Worm (Caenorhabditis elegans) whole organism, L2 larva: ENCODE measurements around the gene str-41.

Experiments
- C34F6.9 ChIP-seq: fragments of 150-350 bp; optimal IDR thresholded peaks from 2 replicates; lab custom pipeline; 2014; ENCODE audit warnings: missing biosample characterization, missing genetic modification characterization
- F13H6.1 ChIP-seq: sonication (generic microtip); optimal IDR thresholded peaks from 2 replicates; lab custom pipeline; 2016; ENCODE audit warnings: missing genetic modification characterization, missing compliant biosample characterization
- R02D3.7 ChIP-seq: fragments of 150-350 bp; optimal IDR thresholded peaks from 2 replicates; lab custom pipeline; 2014; ENCODE audit warnings: missing biosample characterization, missing genetic modification characterization
- Y55F3AM.14 ChIP-seq: fragments of 200-800 bp; sonication (Bioruptor generic); optimal IDR thresholded peaks from 2 replicates; lab custom pipeline; 2018; ENCODE audit warnings: mild to moderate bottlenecking, missing genetic modification characterization, missing compliant biosample characterization
- ZK546.5 ChIP-seq: sonication (generic microtip); optimal IDR thresholded peaks from 2 replicates; lab custom pipeline; 2017; ENCODE audit warnings: missing biosample characterization, missing genetic modification characterization
- alr-1 ChIP-seq: fragments of 150-350 bp; optimal IDR thresholded peaks from 2 replicates; lab custom pipeline; 2014; ENCODE audit warnings: missing biosample characterization, missing genetic modification characterization
- aly-2 ChIP-seq: fragments of 150-350 bp; optimal IDR thresholded peaks from 2 replicates; lab custom pipeline; 2014; ENCODE audit warnings: missing biosample characterization, missing genetic modification characterization
- ama-1 ChIP-seq: fragments of 150-350 bp; optimal IDR thresholded peaks from 2 replicates; lab custom pipeline; 2018; ENCODE audit warnings: inconsistent platforms
- blmp-1 ChIP-seq: sonication (generic microtip); optimal IDR thresholded peaks from 2 replicates; lab custom pipeline; 2017; ENCODE audit warnings: missing genetic modification characterization, mild to moderate bottlenecking, missing compliant biosample characterization, antibody characterized with exemption, moderate library complexity; ENCODE audit not compliant: insufficient read depth
- ceh-16 ChIP-seq: fragments of 150-350 bp; optimal IDR thresholded peaks from 2 replicates; lab custom pipeline; 2014; ENCODE audit warnings: missing biosample characterization, missing genetic modification characterization
- ceh-82 ChIP-seq: fragments of 150-350 bp; optimal IDR thresholded peaks from 2 replicates; lab custom pipeline; 2014; ENCODE audit warnings: missing biosample characterization, missing genetic modification characterization
- crh-2 ChIP-seq: sonication (generic microtip); optimal IDR thresholded peaks from 2 replicates; lab custom pipeline; 2017; ENCODE audit warnings: missing biosample characterization, missing genetic modification characterization
- dmd-4 ChIP-seq: sonication (generic microtip); optimal IDR thresholded peaks from 2 replicates; lab custom pipeline; 2017; ENCODE audit warnings: missing biosample characterization, missing genetic modification characterization
- egl-27 ChIP-seq: sonication (generic microtip); optimal IDR thresholded peaks from 3 replicates; lab custom pipeline; 2017; ENCODE audit warnings: missing biosample characterization, missing genetic modification reagents, missing genetic modification characterization
- elt-1 ChIP-seq: fragments of 150-350 bp; optimal IDR thresholded peaks from 2 replicates; lab custom pipeline; 2014; ENCODE audit warnings: missing biosample characterization, missing genetic modification characterization
- elt-3 ChIP-seq: sonication (generic microtip); optimal IDR thresholded peaks from 2 replicates; lab custom pipeline; 2017; ENCODE audit warnings: missing biosample characterization, missing genetic modification characterization
- fos-1 ChIP-seq: fragments of 150-350 bp; optimal IDR thresholded peaks from 2 replicates; lab custom pipeline; 2014; ENCODE audit warnings: missing biosample characterization, missing genetic modification characterization
- gmeb-1 ChIP-seq: fragments of 150-350 bp; optimal IDR thresholded peaks from 2 replicates; lab custom pipeline; 2014; ENCODE audit warnings: missing biosample characterization, missing genetic modification characterization
- lin-11 ChIP-seq: fragments of 150-350 bp; sonication (generic microtip); optimal IDR thresholded peaks from 2 replicates; lab custom pipeline; 2014; ENCODE audit warnings: missing biosample characterization, missing genetic modification characterization, inconsistent platforms, mixed read lengths
- lin-13 ChIP-seq: fragments of 150-350 bp; optimal IDR thresholded peaks from 2 replicates; lab custom pipeline; 2014; ENCODE audit warnings: missing biosample characterization, missing genetic modification reagents, missing genetic modification characterization
- lin-39 ChIP-seq: fragments of 150-350 bp; optimal IDR thresholded peaks from 2 replicates; lab custom pipeline; 2014; ENCODE audit warnings: missing biosample characterization, missing genetic modification reagents, missing genetic modification characterization
- lsy-2 ChIP-seq, 2 experiments: fragments of 150-350 bp in 1 of 2; sonication (generic microtip) in 1 of 2; optimal IDR thresholded peaks; 2 replicates each; lab custom pipeline; 2014 to 2017; ENCODE audit warnings: missing biosample characterization in 2 of 2, missing genetic modification characterization in 2 of 2
- mab-5 ChIP-seq: fragments of 150-350 bp; optimal IDR thresholded peaks from 2 replicates; lab custom pipeline; 2014; ENCODE audit warnings: missing biosample characterization, missing genetic modification characterization
- mbf-1 ChIP-seq: sonication (generic microtip); optimal IDR thresholded peaks from 2 replicates; lab custom pipeline; 2017; ENCODE audit warnings: missing biosample characterization, missing genetic modification characterization
- mdl-1 ChIP-seq, 2 experiments: fragments of 150-350 bp in 1 of 2; sonication (generic microtip) in 1 of 2; optimal IDR thresholded peaks; 2 replicates each; lab custom pipeline; 2017; ENCODE audit warnings: missing biosample characterization in 2 of 2, missing genetic modification characterization in 2 of 2
- nhr-10 ChIP-seq: sonication (generic microtip); optimal IDR thresholded peaks from 2 replicates; lab custom pipeline; 2017; ENCODE audit warnings: missing biosample characterization, missing genetic modification characterization
- nhr-11 ChIP-seq: fragments of 150-350 bp; optimal IDR thresholded peaks from 2 replicates; lab custom pipeline; 2014; ENCODE audit warnings: missing biosample characterization, missing genetic modification characterization
- nhr-12 ChIP-seq: fragments of 150-350 bp; optimal IDR thresholded peaks from 2 replicates; lab custom pipeline; 2014; ENCODE audit warnings: missing biosample characterization, missing genetic modification characterization
- nhr-129 ChIP-seq: fragments of 150-350 bp; optimal IDR thresholded peaks from 2 replicates; lab custom pipeline; 2014; ENCODE audit warnings: missing biosample characterization, missing genetic modification characterization
- nhr-21 ChIP-seq: fragments of 150-350 bp; optimal IDR thresholded peaks from 2 replicates; lab custom pipeline; 2014; ENCODE audit warnings: missing biosample characterization, missing genetic modification characterization
- nhr-23 ChIP-seq: fragments of 150-350 bp; optimal IDR thresholded peaks from 2 replicates; lab custom pipeline; 2014; ENCODE audit warnings: missing biosample characterization, missing genetic modification reagents, missing genetic modification characterization
- nhr-237 ChIP-seq: fragments of 150-350 bp; optimal IDR thresholded peaks from 2 replicates; lab custom pipeline; 2014; ENCODE audit warnings: missing biosample characterization, missing genetic modification characterization
- nhr-25 ChIP-seq: fragments of 150-350 bp; sonication (generic microtip); optimal IDR thresholded peaks from 3 replicates; lab custom pipeline; 2014; ENCODE audit warnings: missing biosample characterization, missing genetic modification characterization
- nhr-6 ChIP-seq: fragments of 150-350 bp; optimal IDR thresholded peaks from 2 replicates; lab custom pipeline; 2014; ENCODE audit warnings: missing biosample characterization, missing genetic modification characterization
- nhr-77 ChIP-seq: fragments of 150-350 bp; optimal IDR thresholded peaks from 2 replicates; lab custom pipeline; 2014; ENCODE audit warnings: missing biosample characterization, missing genetic modification characterization
- peb-1 ChIP-seq: fragments of 150-350 bp; optimal IDR thresholded peaks from 2 replicates; lab custom pipeline; 2014; ENCODE audit warnings: missing biosample characterization, missing genetic modification characterization
- sem-4 ChIP-seq: fragments of 150-350 bp; optimal IDR thresholded peaks from 2 replicates; lab custom pipeline; 2014; ENCODE audit warnings: missing biosample characterization, missing genetic modification reagents, missing genetic modification characterization
- skn-1 ChIP-seq: sonication (generic microtip); optimal IDR thresholded peaks from 2 replicates; lab custom pipeline; 2017; ENCODE audit warnings: missing biosample characterization, missing genetic modification characterization
- sma-3 ChIP-seq: sonication (generic microtip); optimal IDR thresholded peaks from 2 replicates; lab custom pipeline; 2016; ENCODE audit warnings: missing genetic modification reagents, missing genetic modification characterization, missing compliant biosample characterization
- sma-9 ChIP-seq, 2 experiments: fragments of 150-350 bp in 1 of 2; sonication (generic microtip) in 1 of 2; optimal IDR thresholded peaks; 2 replicates each; lab custom pipeline; 2014 to 2016; ENCODE audit warnings: missing genetic modification characterization in 2 of 2, mild to moderate bottlenecking in 1 of 2, missing biosample characterization in 1 of 2, missing compliant biosample characterization in 1 of 2, missing genetic modification reagents in 1 of 2, moderate library complexity in 1 of 2
- snpc-4 ChIP-seq: fragments of 150-350 bp; optimal IDR thresholded peaks from 2 replicates; lab custom pipeline; 2014; ENCODE audit warnings: missing biosample characterization, missing genetic modification characterization
- unc-39 ChIP-seq: fragments of 150-350 bp; optimal IDR thresholded peaks from 2 replicates; lab custom pipeline; 2014; ENCODE audit warnings: missing biosample characterization, missing genetic modification characterization
- unc-55 ChIP-seq: fragments of 150-350 bp; sonication (generic microtip); optimal IDR thresholded peaks from 3 replicates; lab custom pipeline; 2014; ENCODE audit warnings: missing biosample characterization, missing genetic modification reagents, missing genetic modification characterization
- unc-62 ChIP-seq: fragments of 150-350 bp; optimal IDR thresholded peaks from 2 replicates; lab custom pipeline; 2014; ENCODE audit warnings: missing biosample characterization, missing genetic modification reagents, missing genetic modification characterization
- zag-1 ChIP-seq: fragments of 150-350 bp; optimal IDR thresholded peaks from 2 replicates; lab custom pipeline; 2014; ENCODE audit warnings: missing biosample characterization, missing genetic modification characterization
- ztf-1 ChIP-seq: fragments of 200-800 bp; sonication (Bioruptor generic); conservative IDR thresholded peaks from 2 replicates; pipeline ENCODE4 v1.3.6; 2022; ENCODE audit warnings: missing genetic modification characterization, missing compliant biosample characterization
- ztf-11 ChIP-seq: sonication (generic microtip); optimal IDR thresholded peaks from 2 replicates; lab custom pipeline; 2017; ENCODE audit warnings: missing biosample characterization, missing genetic modification characterization
- ztf-4 ChIP-seq: fragments of 150-350 bp; optimal IDR thresholded peaks from 2 replicates; lab custom pipeline; 2014; ENCODE audit warnings: missing biosample characterization, missing genetic modification characterization

The str-41 gene

DNA sequence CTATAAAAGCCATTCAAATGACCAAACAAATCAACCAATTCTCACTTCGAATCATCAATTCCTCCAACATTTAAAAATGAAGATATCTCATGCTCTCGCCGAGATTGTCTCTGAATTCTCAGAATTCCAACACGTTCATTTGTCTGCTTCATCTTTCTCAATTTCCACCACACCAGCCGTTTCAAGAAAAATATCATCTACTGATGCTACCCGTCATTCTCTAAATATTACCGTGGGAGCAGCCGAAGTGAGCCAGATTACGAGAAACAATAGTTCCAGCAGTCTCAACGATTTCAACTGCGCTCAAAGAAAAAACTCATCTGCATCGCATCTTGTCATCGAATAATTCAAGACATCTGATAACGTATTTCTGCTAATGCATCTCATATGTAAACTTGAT is 3.1 kb downstream of the str-41 start, which contains the start of gene F18E3.12:
Gene F18E3.12, plus strand, starts transcription at position 77 of the 400 bp plus-strand sequence.
- TF ChIP-seq ama-1 (peak; percentile 77), ztf-1 (GFP tag; lab: Robert Waterston, UW) (no peak)
- TF ChIP-seq, all 48 proteins: peak for 1

DNA sequence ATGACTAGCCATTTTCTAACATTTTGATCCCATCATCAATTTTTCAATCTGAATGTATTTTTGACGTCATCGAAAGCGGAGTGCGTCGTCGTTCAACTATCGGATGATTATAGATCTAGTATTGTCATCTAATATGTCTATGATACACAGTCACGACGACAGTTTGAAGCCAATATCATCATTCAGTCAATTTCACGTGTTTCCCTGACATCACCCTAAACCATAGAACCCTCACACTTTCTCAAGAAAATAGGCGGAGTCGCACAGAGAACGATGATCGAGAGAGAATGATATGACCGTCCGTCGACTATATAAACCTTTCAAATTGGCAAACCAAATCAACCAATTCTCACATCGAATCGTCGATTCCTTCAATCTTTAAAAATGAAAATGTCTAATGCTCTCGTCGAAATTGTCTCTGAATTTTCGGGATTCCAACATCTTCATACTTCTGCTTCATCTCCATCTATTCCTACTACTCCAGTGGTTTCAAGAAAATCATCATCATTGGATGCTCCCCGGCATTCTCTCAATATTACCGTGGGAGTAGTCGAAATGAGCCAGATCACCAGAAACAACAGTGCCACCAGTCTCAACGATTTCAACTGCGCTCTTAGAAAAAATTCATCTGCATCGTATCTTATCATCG is 4.1 kb downstream of the str-41 start, which contains the start of gene F18E3.13:
Gene F18E3.13, plus strand, starts transcription at position 385 of the 649 bp plus-strand sequence.
- TF ChIP-seq gmeb-1 (tag; lab: Kevin White, UChicago) (no peak), unc-62 (GFP tag; lab: Kevin White, UChicago) (no peak), aly-2 (tag; lab: Kevin White, UChicago) (no peak), ZK546.5 (tag; lab: Kevin White, UChicago) (no peak), nhr-11 (tag; lab: Kevin White, UChicago) (no peak), R02D3.7 (tag; lab: Kevin White, UChicago) (no peak), snpc-4 (tag; lab: Kevin White, UChicago) (no peak), elt-3 (no peak), mdl-1 (tag; optimal IDR thresholded peaks at IDR 0.05; lab: Kevin White, UChicago) (peak; percentile 7 to 63), unc-39 (tag; lab: Kevin White, UChicago) (no peak), ama-1 (peak; percentile 86), nhr-23 (tag; lab: Kevin White, UChicago) (no peak), zag-1 (tag; lab: Kevin White, UChicago) (no peak), peb-1 (tag; lab: Kevin White, UChicago) (no peak), lin-39 (no peak), sma-9 (GFP tag; optimal IDR thresholded peaks at IDR 0.05; lab: Kevin White, UChicago) (peak; percentile 95), sma-9 (tag; optimal IDR thresholded peaks at IDR 0.05; lab: Kevin White, UChicago) (no peak), alr-1 (tag; lab: Kevin White, UChicago) (no peak), crh-2 (tag; lab: Kevin White, UChicago) (no peak), Y55F3AM.14 (peak; percentile 46), sem-4 (tag; lab: Kevin White, UChicago) (peak; percentile 48), nhr-237 (tag; lab: Kevin White, UChicago) (no peak), mab-5 (tag; lab: Kevin White, UChicago) (no peak), nhr-77 (tag; lab: Kevin White, UChicago) (no peak), C34F6.9 (tag; lab: Kevin White, UChicago) (no peak), dmd-4 (tag; lab: Kevin White, UChicago) (no peak), ceh-82 (no peak), nhr-12 (no peak), lin-11 (tag; lab: Kevin White, UChicago) (no peak), fos-1 (tag; lab: Kevin White, UChicago) (peak; percentile 21), ztf-1 (GFP tag; lab: Robert Waterston, UW) (no peak), ceh-16 (tag; lab: Kevin White, UChicago) (no peak), ztf-11 (no peak), nhr-21 (tag; lab: Kevin White, UChicago) (peak; percentile 97), unc-55 (GFP tag; lab: Kevin White, UChicago) (no peak), mbf-1 (no peak), egl-27 (tag; lab: Kevin White, UChicago) (peak; percentile 65), blmp-1 (peak; percentile 94), elt-1 (no peak), nhr-6 (peak; percentile 63), sma-3 (GFP tag; lab: Kevin White, UChicago) (peak; percentile 94), lin-13 (no peak), skn-1 (tag; lab: Kevin White, UChicago) (no peak), lsy-2 (tag; optimal IDR thresholded peaks at IDR 0.05; lab: Kevin White, UChicago) (peak in 1 of 2 experiments; percentile 25), nhr-25 (peak; percentile 93), F13H6.1 (peak; percentile 35), nhr-129 (tag; lab: Kevin White, UChicago) (peak; percentile 69), ztf-4 (tag; lab: Kevin White, UChicago) (no peak), nhr-10 (tag; lab: Kevin White, UChicago) (no peak)
